Fruit fly (Drosophila melanogaster) whole organism, embryonic: Measurements from ENCODE around the gene CG9782.
A peak's percentile ranks its signal among the peaks of the same experiment; 100 is the strongest.

ENCODE experiments used
- CG11456 ChIP-seq: fragments of 200-800 bp; sonication (Bioruptor generic); IDR thresholded peaks from 3 replicates; pipeline ENCODE4 v1.3.6; 2022; ENCODE audit warnings: missing biosample characterization, missing genetic modification characterization
- CG12219 ChIP-seq: fragments of 200-800 bp; sonication (Bioruptor generic); optimal IDR thresholded peaks from 3 replicates; lab custom pipeline; 2018; ENCODE audit warnings: missing biosample characterization, mild to moderate bottlenecking, missing genetic modification characterization
- CG13287 ChIP-seq: fragments of 200-800 bp; sonication (Bioruptor generic); IDR thresholded peaks from 2 replicates; pipeline ENCODE4 v1.3.6; 2022; ENCODE audit warnings: missing biosample characterization, missing genetic modification characterization; ENCODE audit not compliant: partially characterized antibody
- CG13424 ChIP-seq: fragments of 200-800 bp; sonication (Bioruptor generic); optimal IDR thresholded peaks from 2 replicates; lab custom pipeline; 2019; ENCODE audit warnings: missing biosample characterization, mild to moderate bottlenecking, missing genetic modification characterization, moderate library complexity
- CG13624 ChIP-seq: fragments of 200-800 bp; sonication (Bioruptor generic); optimal IDR thresholded peaks from 2 replicates; lab custom pipeline; 2016; ENCODE audit warnings: missing biosample characterization, missing genetic modification characterization
- CG13894 ChIP-seq: fragments of 200-800 bp; sonication (Bioruptor generic); optimal IDR thresholded peaks from 3 replicates; lab custom pipeline; 2018; ENCODE audit warnings: missing biosample characterization, mild to moderate bottlenecking, missing genetic modification characterization, moderate library complexity
- CG14441 ChIP-seq: fragments of 200-800 bp; sonication (Bioruptor generic); IDR thresholded peaks from 2 replicates; pipeline ENCODE4 v1.3.6; 2022; ENCODE audit warnings: missing biosample characterization, missing genetic modification characterization
- CG14710 ChIP-seq: fragments of 200-800 bp; sonication (Bioruptor generic); optimal IDR thresholded peaks from 3 replicates; lab custom pipeline; 2019; ENCODE audit warnings: missing biosample characterization, mild to moderate bottlenecking, missing genetic modification characterization, moderate library complexity
- CG15269 ChIP-seq: fragments of 200-800 bp; sonication (Bioruptor generic); optimal IDR thresholded peaks from 2 replicates; lab custom pipeline; 2018; ENCODE audit warnings: missing biosample characterization, mild to moderate bottlenecking, missing genetic modification characterization, moderate library complexity
- CG16813 ChIP-seq: fragments of 200-800 bp; sonication (Bioruptor generic); IDR thresholded peaks from 3 replicates; pipeline ENCODE4 v1.3.6; 2022; ENCODE audit warnings: missing biosample characterization, missing genetic modification characterization; ENCODE audit not compliant: partially characterized antibody
- CG2875 ChIP-seq: fragments of 200-800 bp; sonication (Bioruptor generic); optimal IDR thresholded peaks from 2 replicates; lab custom pipeline; 2017; ENCODE audit warnings: missing biosample characterization, mild to moderate bottlenecking, missing genetic modification characterization, missing genetic modification reagents
- CG3847 ChIP-seq: fragments of 200-800 bp; sonication (Bioruptor generic); IDR thresholded peaks from 2 replicates; pipeline ENCODE4 v1.3.6; 2022; ENCODE audit warnings: missing biosample characterization, missing genetic modification characterization
- CG4282 ChIP-seq: fragments of 200-800 bp; sonication (Bioruptor generic); optimal IDR thresholded peaks from 2 replicates; lab custom pipeline; 2016; ENCODE audit warnings: missing biosample characterization, missing genetic modification characterization
- CG4424 ChIP-seq: fragments of 200-800 bp; sonication (Bioruptor generic); optimal IDR thresholded peaks from 3 replicates; lab custom pipeline; 2016; ENCODE audit warnings: missing biosample characterization, missing genetic modification characterization
- CG4854 ChIP-seq: fragments of 200-800 bp; sonication (Bioruptor generic); optimal IDR thresholded peaks from 2 replicates; lab custom pipeline; 2016; ENCODE audit warnings: missing biosample characterization, missing genetic modification characterization, inconsistent platforms
- CG7987 ChIP-seq: fragments of 200-800 bp; sonication (Bioruptor generic); optimal IDR thresholded peaks from 2 replicates; lab custom pipeline; 2018; ENCODE audit warnings: missing biosample characterization, mild to moderate bottlenecking, missing genetic modification characterization, moderate library complexity
- CG8765 ChIP-seq: fragments of 200-800 bp; sonication (Bioruptor generic); IDR thresholded peaks from 2 replicates; pipeline ENCODE4 v1.3.6; 2022; ENCODE audit warnings: missing biosample characterization, missing genetic modification characterization
- CG9817 ChIP-seq: fragments of 200-800 bp; sonication (Bioruptor generic); optimal IDR thresholded peaks from 2 replicates; lab custom pipeline; 2018; ENCODE audit warnings: missing biosample characterization, mild to moderate bottlenecking, missing genetic modification characterization, moderate library complexity
- CkIIα-i1 ChIP-seq: fragments of 200-800 bp; sonication (Bioruptor generic); IDR thresholded peaks from 2 replicates; pipeline ENCODE4 v1.3.6; 2022; ENCODE audit warnings: missing biosample characterization, missing genetic modification characterization
- E2f2 ChIP-seq: fragments of 200-800 bp; sonication (Bioruptor generic); IDR thresholded peaks from 2 replicates; pipeline ENCODE4 v1.3.6; 2022; ENCODE audit warnings: missing biosample characterization, missing genetic modification characterization
- Elba2 ChIP-seq: fragments of 200-800 bp; sonication (Bioruptor generic); optimal IDR thresholded peaks from 3 replicates; lab custom pipeline; 2016; ENCODE audit warnings: missing biosample characterization, missing genetic modification characterization
- Hey ChIP-seq: fragments of 200-800 bp; sonication (Bioruptor generic); optimal IDR thresholded peaks from 3 replicates; lab custom pipeline; 2018; ENCODE audit warnings: missing biosample characterization, mild to moderate bottlenecking, missing genetic modification characterization
- HmgZ ChIP-seq: fragments of 200-800 bp; sonication (Bioruptor generic); optimal IDR thresholded peaks from 2 replicates; lab custom pipeline; 2018; ENCODE audit warnings: missing biosample characterization, mild to moderate bottlenecking, missing genetic modification characterization
- Lpt ChIP-seq: fragments of >200 bp; optimal IDR thresholded peaks from 2 replicates; lab custom pipeline; 2018; ENCODE audit warnings: missing biosample characterization, missing genetic modification characterization
- MESR4 ChIP-seq: fragments of 200-800 bp; sonication (Bioruptor generic); optimal IDR thresholded peaks from 2 replicates; lab custom pipeline; 2018; ENCODE audit warnings: missing biosample characterization, mild to moderate bottlenecking, missing genetic modification characterization, moderate library complexity
- Mad ChIP-seq: fragments of 200-800 bp; sonication (Bioruptor generic); optimal IDR thresholded peaks from 2 replicates; lab custom pipeline; 2016; ENCODE audit warnings: missing biosample characterization, missing genetic modification characterization
- Mes4 ChIP-seq: fragments of 200-800 bp; sonication (Bioruptor generic); optimal IDR thresholded peaks from 2 replicates; lab custom pipeline; 2016; ENCODE audit warnings: missing biosample characterization, missing genetic modification characterization
- Myb ChIP-seq: fragments of 200-800 bp; sonication (Bioruptor generic); optimal IDR thresholded peaks from 2 replicates; lab custom pipeline; 2016; ENCODE audit warnings: missing biosample characterization, missing genetic modification characterization
- NfI ChIP-seq: fragments of 200-800 bp; sonication (Bioruptor generic); optimal IDR thresholded peaks from 3 replicates; lab custom pipeline; 2018; ENCODE audit warnings: missing biosample characterization, mild to moderate bottlenecking, missing genetic modification characterization, moderate library complexity
- Poxn ChIP-seq: fragments of 200-800 bp; sonication (Bioruptor generic); IDR thresholded peaks from 2 replicates; pipeline ENCODE4 v1.3.6; 2022; ENCODE audit warnings: missing biosample characterization, missing genetic modification characterization
- Scr ChIP-seq: fragments of 200-800 bp; sonication (Bioruptor generic); IDR thresholded peaks from 2 replicates; pipeline ENCODE4 v1.3.6; 2022; ENCODE audit warnings: missing biosample characterization, missing genetic modification characterization; ENCODE audit not compliant: partially characterized antibody
- Six4 ChIP-seq: fragments of 200-800 bp; sonication (Bioruptor generic); optimal IDR thresholded peaks from 2 replicates; lab custom pipeline; 2016; ENCODE audit warnings: missing biosample characterization, missing genetic modification characterization
- Sox102F ChIP-seq: fragments of 200-800 bp; sonication (Bioruptor generic); optimal IDR thresholded peaks from 2 replicates; lab custom pipeline; 2018; ENCODE audit warnings: missing biosample characterization, mild to moderate bottlenecking, missing genetic modification characterization, moderate library complexity
- btn ChIP-seq: fragments of 200-800 bp; sonication (Bioruptor generic); optimal IDR thresholded peaks from 2 replicates; lab custom pipeline; 2016; ENCODE audit warnings: missing biosample characterization, missing genetic modification characterization
- dan ChIP-seq: fragments of 200-800 bp; sonication (Bioruptor generic); IDR thresholded peaks from 2 replicates; pipeline ENCODE4 v1.3.6; 2022; ENCODE audit warnings: missing biosample characterization, missing genetic modification characterization
- dm ChIP-seq: fragments of 200-800 bp; sonication (Bioruptor generic); optimal IDR thresholded peaks from 3 replicates; lab custom pipeline; 2016; ENCODE audit warnings: missing biosample characterization, missing genetic modification characterization
- dmrt11E ChIP-seq: fragments of 200-800 bp; sonication (Bioruptor generic); optimal IDR thresholded peaks from 3 replicates; lab custom pipeline; 2018; ENCODE audit warnings: missing biosample characterization, mild to moderate bottlenecking, missing genetic modification characterization, moderate library complexity
- hbn ChIP-seq: fragments of 200-800 bp; sonication (Bioruptor generic); IDR thresholded peaks from 2 replicates; pipeline ENCODE4 v1.3.6; 2022; ENCODE audit warnings: missing biosample characterization, missing genetic modification characterization; ENCODE audit not compliant: partially characterized antibody
- inv ChIP-seq: fragments of 200-800 bp; sonication (Bioruptor generic); IDR thresholded peaks from 2 replicates; pipeline ENCODE4 v1.3.6; 2022; ENCODE audit warnings: missing biosample characterization, missing genetic modification characterization; ENCODE audit not compliant: partially characterized antibody
- luna ChIP-seq: fragments of 200-800 bp; sonication (Bioruptor generic); optimal IDR thresholded peaks from 2 replicates; lab custom pipeline; 2016; ENCODE audit warnings: missing biosample characterization, missing genetic modification characterization
- mld ChIP-seq: fragments of 200-800 bp; sonication (Bioruptor generic); IDR thresholded peaks from 3 replicates; pipeline ENCODE4 v1.3.6; 2022; ENCODE audit warnings: missing biosample characterization, missing genetic modification characterization; ENCODE audit not compliant: partially characterized antibody
- p53 ChIP-seq: fragments of 200-800 bp; sonication (Bioruptor generic); optimal IDR thresholded peaks from 2 replicates; lab custom pipeline; 2016; ENCODE audit warnings: missing biosample characterization, missing genetic modification characterization
- ranshi ChIP-seq: fragments of 200-800 bp; sonication (Bioruptor generic); IDR thresholded peaks from 2 replicates; pipeline ENCODE4 v1.3.6; 2022; ENCODE audit warnings: missing biosample characterization, missing genetic modification characterization
- slbo ChIP-seq: fragments of 200-800 bp; sonication (Bioruptor generic); IDR thresholded peaks from 2 replicates; pipeline ENCODE4 v1.3.6; 2022; ENCODE audit warnings: missing biosample characterization, missing genetic modification characterization
- slou ChIP-seq: fragments of 200-800 bp; sonication (Bioruptor generic); optimal IDR thresholded peaks from 3 replicates; lab custom pipeline; 2016; ENCODE audit warnings: missing biosample characterization, missing genetic modification characterization
- sqz ChIP-seq: fragments of 200-800 bp; sonication (Bioruptor generic); optimal IDR thresholded peaks from 3 replicates; lab custom pipeline; 2018; ENCODE audit warnings: missing biosample characterization, mild to moderate bottlenecking, missing genetic modification characterization
- stwl ChIP-seq: fragments of 200-800 bp; sonication (Bioruptor generic); optimal IDR thresholded peaks from 3 replicates; lab custom pipeline; 2018; ENCODE audit warnings: missing biosample characterization, mild to moderate bottlenecking, missing genetic modification characterization, moderate library complexity
- trem ChIP-seq: fragments of 200-800 bp; optimal IDR thresholded peaks from 3 replicates; lab custom pipeline; 2019; ENCODE audit warnings: missing biosample characterization, mild to moderate bottlenecking, missing genetic modification characterization, moderate library complexity
- vfl ChIP-seq: fragments of 200-800 bp; sonication (Bioruptor generic); optimal IDR thresholded peaks from 2 replicates; lab custom pipeline; 2016; ENCODE audit warnings: missing biosample characterization, missing genetic modification characterization
- zen ChIP-seq: fragments of 200-800 bp; sonication (Bioruptor generic); optimal IDR thresholded peaks from 3 replicates; lab custom pipeline; 2018; ENCODE audit warnings: missing biosample characterization, mild to moderate bottlenecking, missing genetic modification characterization, moderate library complexity
- zf30C ChIP-seq: fragments of 200-800 bp; sonication (Bioruptor generic); optimal IDR thresholded peaks from 3 replicates; lab custom pipeline; 2018; ENCODE audit warnings: missing biosample characterization, mild to moderate bottlenecking, missing genetic modification characterization

Gene CG9782

DNA sequence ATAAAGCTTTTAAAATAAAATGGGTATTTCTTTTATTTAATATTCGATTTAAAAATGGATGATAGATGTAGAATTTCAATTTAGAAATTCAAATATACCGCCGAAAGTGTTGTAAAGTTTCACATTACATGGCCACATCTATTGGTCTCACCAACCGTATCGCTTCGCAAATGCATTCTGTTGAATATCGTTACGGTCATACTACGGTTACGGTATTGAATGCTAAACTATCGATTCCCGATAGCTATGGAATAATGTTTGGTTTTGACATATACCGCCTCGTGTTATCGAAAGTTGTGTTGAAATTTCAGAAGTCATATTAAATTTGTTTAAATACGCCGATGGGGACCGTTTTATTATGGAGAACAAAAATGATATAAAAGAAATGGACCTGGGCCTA lies 29.7 kb upstream of the CG9782 start, which contains the start of the genes CG32573 and CG42512 (continued):
- no peak for TF ChIP-seq Hey (tag; lab: Kevin White, UChicago)
- peak; percentile 96 for TF ChIP-seq E2f2 (GFP tag; lab: Robert Waterston, UW)
- no peak for TF ChIP-seq dmrt11E (tag; lab: Kevin White, UChicago)
- TF ChIP-seq HmgZ (tag; lab: Kevin White, UChicago), result peak; percentile 49
- TF ChIP-seq CG14441 (GFP tag; lab: Robert Waterston, UW), result no peak
- peak; percentile 83 for TF ChIP-seq CG13287 (GFP tag; lab: Robert Waterston, UW)
- TF ChIP-seq zen (tag; lab: Kevin White, UChicago), result no peak
- TF ChIP-seq stwl (tag; lab: Kevin White, UChicago), result peak; percentile 95
- no peak for TF ChIP-seq CG8765 (GFP tag; lab: Robert Waterston, UW)
- no peak for TF ChIP-seq CG13424 (tag; lab: Kevin White, UChicago)
- TF ChIP-seq CG4424 (GFP tag; lab: Kevin White, UChicago), result no peak
- TF ChIP-seq p53 (GFP tag; lab: Kevin White, UChicago), result no peak
- TF ChIP-seq CG15269 (tag; lab: Kevin White, UChicago), result no peak
- no peak for TF ChIP-seq CG12219 (GFP tag; lab: Kevin White, UChicago)
- peak; percentile 24 for TF ChIP-seq Myb
- no peak for TF ChIP-seq slou (GFP tag; lab: Kevin White, UChicago)
- no peak for TF ChIP-seq CkIIα-i1
- TF ChIP-seq luna (GFP tag; lab: Kevin White, UChicago), result no peak
- TF ChIP-seq CG14710 (tag; lab: Kevin White, UChicago), result peak; percentile 63
- peak; percentile 44; the same call in 1 of the 2 replicates for TF ChIP-seq inv (GFP tag; lab: Robert Waterston, UW)
- TF ChIP-seq sqz (GFP tag; lab: Kevin White, UChicago), result no peak
- TF ChIP-seq CG16813, result peak; percentile 67
- peak; percentile 65 for TF ChIP-seq Scr (GFP tag; lab: Robert Waterston, UW)
- TF ChIP-seq vfl, result no peak
- TF ChIP-seq Mes4 (GFP tag; lab: Kevin White, UChicago), result no peak
- TF ChIP-seq CG4854 (GFP tag; lab: Kevin White, UChicago), result no peak
- TF ChIP-seq trem, result peak; percentile 41
- no peak for TF ChIP-seq CG2875 (GFP tag; lab: Kevin White, UChicago)
- TF ChIP-seq MESR4 (GFP tag; lab: Kevin White, UChicago), result peak; percentile 11
- no peak for TF ChIP-seq btn (GFP tag; lab: Kevin White, UChicago)
- no peak for TF ChIP-seq ranshi (GFP tag; lab: Robert Waterston, UW)
- no peak for TF ChIP-seq dm (GFP tag; lab: Kevin White, UChicago)
- no peak for TF ChIP-seq CG9817
- TF ChIP-seq Elba2 (GFP tag; lab: Kevin White, UChicago), result no peak
- no peak for TF ChIP-seq Mad (GFP tag; lab: Kevin White, UChicago)
- no peak for TF ChIP-seq CG4282
- TF ChIP-seq Poxn, result no peak
- no peak for TF ChIP-seq Six4
- no peak for TF ChIP-seq Lpt (GFP tag; lab: Kevin White, UChicago)
- no peak for TF ChIP-seq slbo (GFP tag; lab: Robert Waterston, UW)
- TF ChIP-seq mld (GFP tag; lab: Robert Waterston, UW), result peak; percentile 53; the same call in 1 of the 3 replicates
- TF ChIP-seq CG11456 (GFP tag; lab: Robert Waterston, UW), result no peak
- no peak for TF ChIP-seq dan (GFP tag; lab: Robert Waterston, UW)
- TF ChIP-seq NfI (GFP tag; lab: Kevin White, UChicago), result no peak
- TF ChIP-seq CG7987 (GFP tag; lab: Kevin White, UChicago), result no peak
- peak; percentile 60 for TF ChIP-seq CG3847 (GFP tag; lab: Robert Waterston, UW)
- no peak for TF ChIP-seq CG13894 (tag; lab: Kevin White, UChicago)
- no peak for TF ChIP-seq Sox102F (GFP tag; lab: Kevin White, UChicago)
- TF ChIP-seq CG13624, result peak; percentile 1
- TF ChIP-seq hbn, result peak; percentile 63
- TF ChIP-seq zf30C, result no peak
